Fruit fly (Drosophila melanogaster) whole organism, prepupa: Measurements from ENCODE around the gene Chd64.

ENCODE experiments used
- CG10631 ChIP-seq: fragments of 200-800 bp; sonication (Bioruptor generic); optimal IDR thresholded peaks from 2 replicates; lab custom pipeline; 2016; ENCODE audit warnings: missing biosample characterization, missing genetic modification characterization
- CG10669 ChIP-seq: fragments of 200-800 bp; sonication (Bioruptor generic); optimal IDR thresholded peaks from 3 replicates; lab custom pipeline; 2018; ENCODE audit warnings: missing biosample characterization, mild to moderate bottlenecking, missing genetic modification characterization, moderate library complexity
- CG11762 ChIP-seq: fragments of 200-800 bp; sonication (Bioruptor generic); optimal IDR thresholded peaks from 3 replicates; lab custom pipeline; 2016; ENCODE audit warnings: missing biosample characterization, missing genetic modification characterization; ENCODE audit not compliant: insufficient read depth
- CG11902 ChIP-seq: fragments of 200-800 bp; sonication (Bioruptor generic); optimal IDR thresholded peaks from 3 replicates; lab custom pipeline; 2016; ENCODE audit warnings: missing biosample characterization, missing genetic modification characterization
- CG15336 ChIP-seq: fragments of 200-800 bp; sonication (Bioruptor generic); IDR thresholded peaks from 2 replicates; pipeline ENCODE4 v1.3.6; 2022; ENCODE audit warnings: missing biosample characterization, missing genetic modification characterization
- CG1621 ChIP-seq: fragments of 200-800 bp; sonication (Bioruptor generic); optimal IDR thresholded peaks from 3 replicates; lab custom pipeline; 2018; ENCODE audit warnings: missing biosample characterization, mild to moderate bottlenecking, missing genetic modification characterization
- CG16779 ChIP-seq: fragments of 200-800 bp; sonication (Bioruptor generic); optimal IDR thresholded peaks from 3 replicates; lab custom pipeline; 2017; ENCODE audit warnings: missing biosample characterization, mild to moderate bottlenecking, missing genetic modification characterization
- CG3032 ChIP-seq: fragments of 200-800 bp; optimal IDR thresholded peaks from 2 replicates; lab custom pipeline; 2019; ENCODE audit warnings: missing biosample characterization, mild to moderate bottlenecking, missing genetic modification characterization, moderate library complexity
- CG31627 ChIP-seq: fragments of 200-800 bp; sonication (Bioruptor generic); optimal IDR thresholded peaks from 3 replicates; lab custom pipeline; 2016; ENCODE audit warnings: missing biosample characterization, missing genetic modification characterization
- CG34406 ChIP-seq: fragments of 200-800 bp; sonication (Bioruptor generic); optimal IDR thresholded peaks from 3 replicates; lab custom pipeline; 2016; ENCODE audit warnings: missing biosample characterization, missing genetic modification characterization
- CG3919 ChIP-seq: fragments of 200-800 bp; sonication (Bioruptor generic); optimal IDR thresholded peaks from 3 replicates; lab custom pipeline; 2016; ENCODE audit warnings: missing biosample characterization, missing genetic modification characterization
- CG4318 ChIP-seq: fragments of 200-800 bp; sonication (Bioruptor generic); optimal IDR thresholded peaks from 3 replicates; lab custom pipeline; 2017; ENCODE audit warnings: missing biosample characterization, mild to moderate bottlenecking, missing genetic modification characterization
- CG6163 ChIP-seq: fragments of 200-800 bp; sonication (Bioruptor generic); IDR thresholded peaks from 3 replicates; pipeline ENCODE4 v1.3.6; 2022; ENCODE audit warnings: missing biosample characterization, missing genetic modification characterization
- CG6276 ChIP-seq: fragments of 200-800 bp; sonication (Bioruptor generic); optimal IDR thresholded peaks from 2 replicates; lab custom pipeline; 2017; ENCODE audit warnings: missing biosample characterization, mild to moderate bottlenecking, missing genetic modification characterization
- CG6792 ChIP-seq: fragments of 200-800 bp; sonication (Bioruptor generic); optimal IDR thresholded peaks from 3 replicates; lab custom pipeline; 2016; ENCODE audit warnings: missing biosample characterization, missing genetic modification characterization
- CG6854 ChIP-seq: fragments of 200-800 bp; sonication (Bioruptor generic); optimal IDR thresholded peaks from 2 replicates; lab custom pipeline; 2017; ENCODE audit warnings: missing biosample characterization, mild to moderate bottlenecking, missing genetic modification characterization
- CG7368 ChIP-seq: fragments of 200-800 bp; sonication (Bioruptor generic); optimal IDR thresholded peaks from 3 replicates; lab custom pipeline; 2016; ENCODE audit warnings: missing biosample characterization, missing genetic modification characterization
- CG8119 ChIP-seq: fragments of 200-800 bp; sonication (Bioruptor generic); IDR thresholded peaks from 3 replicates; pipeline ENCODE4 v1.3.6; 2022; ENCODE audit warnings: missing biosample characterization, missing genetic modification characterization
- CG8632 ChIP-seq: fragments of 200-800 bp; sonication (Bioruptor generic); optimal IDR thresholded peaks from 3 replicates; lab custom pipeline; 2016; ENCODE audit warnings: missing biosample characterization, missing genetic modification characterization
- CG9139 ChIP-seq: fragments of 200-800 bp; sonication (Bioruptor generic); optimal IDR thresholded peaks from 3 replicates; lab custom pipeline; 2017; ENCODE audit warnings: missing biosample characterization, mild to moderate bottlenecking, missing genetic modification characterization
- Eip75B ChIP-seq: fragments of 200-800 bp; sonication (Bioruptor generic); optimal IDR thresholded peaks from 3 replicates; lab custom pipeline; 2016; ENCODE audit warnings: missing biosample characterization, missing genetic modification characterization
- Eip78C ChIP-seq: fragments of 200-800 bp; sonication (Bioruptor generic); peaks from one replicate; lab custom pipeline; 2016; ENCODE audit warnings: missing biosample characterization, missing genetic modification characterization
- Eip93F ChIP-seq: fragments of 200-800 bp; sonication (Bioruptor generic); optimal IDR thresholded peaks from 2 replicates; lab custom pipeline; 2016; ENCODE audit warnings: missing biosample characterization, mild to moderate bottlenecking, missing genetic modification characterization
- Ets21C ChIP-seq: fragments of 200-800 bp; sonication (Bioruptor generic); optimal IDR thresholded peaks from 3 replicates; lab custom pipeline; 2016; ENCODE audit warnings: missing biosample characterization, missing genetic modification characterization
- Ets96B ChIP-seq: fragments of 200-800 bp; optimal IDR thresholded peaks from 2 replicates; lab custom pipeline; 2019; ENCODE audit warnings: missing biosample characterization, mild to moderate bottlenecking, missing genetic modification characterization, moderate library complexity
- Gug ChIP-seq: fragments of 200-800 bp; sonication (Bioruptor generic); IDR thresholded peaks from 2 replicates; pipeline ENCODE4 v1.3.6; 2022; ENCODE audit warnings: missing biosample characterization, missing genetic modification characterization
- Hr38 ChIP-seq: sonication (Bioruptor generic); optimal IDR thresholded peaks from 2 replicates; lab custom pipeline; 2016; ENCODE audit warnings: missing biosample characterization, missing genetic modification characterization
- Hr39 ChIP-seq: fragments of 200-800 bp; sonication (Bioruptor generic); optimal IDR thresholded peaks from 2 replicates; lab custom pipeline; 2016; ENCODE audit warnings: missing biosample characterization, missing genetic modification characterization
- Hr4 ChIP-seq: fragments of 200-800 bp; sonication (Bioruptor generic); optimal IDR thresholded peaks from 3 replicates; lab custom pipeline; 2016; ENCODE audit warnings: missing biosample characterization, missing genetic modification characterization
- Met ChIP-seq: fragments of 200-800 bp; sonication (Bioruptor generic); optimal IDR thresholded peaks from 3 replicates; lab custom pipeline; 2016; ENCODE audit warnings: missing biosample characterization, missing genetic modification characterization
- OdsH ChIP-seq: fragments of 200-800 bp; sonication (Bioruptor generic); optimal IDR thresholded peaks from 3 replicates; lab custom pipeline; 2016; ENCODE audit warnings: missing biosample characterization, missing genetic modification characterization
- Smox ChIP-seq: fragments of 200-800 bp; sonication (Bioruptor generic); optimal IDR thresholded peaks from 3 replicates; lab custom pipeline; 2016; ENCODE audit warnings: missing biosample characterization, missing genetic modification characterization
- Sox102F ChIP-seq: fragments of 200-800 bp; sonication (Bioruptor generic); optimal IDR thresholded peaks from 2 replicates; lab custom pipeline; 2016; ENCODE audit warnings: missing biosample characterization, mild to moderate bottlenecking, missing genetic modification characterization
- Sox14 ChIP-seq: fragments of 200-800 bp; sonication (Bioruptor generic); optimal IDR thresholded peaks from 3 replicates; lab custom pipeline; 2016; ENCODE audit warnings: missing biosample characterization, missing genetic modification characterization
- Sox15 ChIP-seq: fragments of 200-800 bp; sonication (Bioruptor generic); optimal IDR thresholded peaks from 3 replicates; lab custom pipeline; 2016; ENCODE audit warnings: missing biosample characterization, missing genetic modification characterization
- achi ChIP-seq: fragments of 200-800 bp; sonication (Bioruptor generic); optimal IDR thresholded peaks from 3 replicates; lab custom pipeline; 2016; ENCODE audit warnings: missing biosample characterization, missing genetic modification characterization
- acj6 ChIP-seq: fragments of 200-800 bp; sonication (Bioruptor generic); optimal IDR thresholded peaks from 3 replicates; lab custom pipeline; 2016; ENCODE audit warnings: missing biosample characterization, missing genetic modification characterization
- cyc ChIP-seq: fragments of 200-800 bp; sonication (Bioruptor generic); optimal IDR thresholded peaks from 3 replicates; lab custom pipeline; 2016; ENCODE audit warnings: missing biosample characterization, missing genetic modification characterization
- dsx ChIP-seq: fragments of 200-800 bp; optimal IDR thresholded peaks from 3 replicates; lab custom pipeline; 2019; ENCODE audit warnings: missing biosample characterization, mild to moderate bottlenecking, missing genetic modification characterization, moderate library complexity; ENCODE audit not compliant: poor library complexity, severe bottlenecking
- eg ChIP-seq: fragments of 200-800 bp; sonication (Bioruptor generic); IDR thresholded peaks from 3 replicates; pipeline ENCODE4 v1.3.6; 2022; ENCODE audit warnings: missing biosample characterization, missing genetic modification characterization
- fd59A ChIP-seq: fragments of 200-800 bp; sonication (Bioruptor generic); optimal IDR thresholded peaks from 2 replicates; lab custom pipeline; 2017; ENCODE audit warnings: missing biosample characterization, mild to moderate bottlenecking, missing genetic modification characterization, missing genetic modification reagents
- fd85E ChIP-seq: fragments of 200-800 bp; sonication (Bioruptor generic); optimal IDR thresholded peaks from 3 replicates; lab custom pipeline; 2016; ENCODE audit warnings: missing biosample characterization, missing genetic modification characterization
- fkh ChIP-seq: fragments of 200-800 bp; sonication (Bioruptor generic); optimal IDR thresholded peaks from 3 replicates; lab custom pipeline; 2017; ENCODE audit warnings: missing biosample characterization, mild to moderate bottlenecking, missing genetic modification characterization, moderate library complexity
- lz ChIP-seq: fragments of 200-800 bp; sonication (Bioruptor generic); optimal IDR thresholded peaks from 3 replicates; lab custom pipeline; 2016; ENCODE audit warnings: missing biosample characterization, missing genetic modification characterization
- net ChIP-seq: fragments of 200-800 bp; sonication (Bioruptor generic); optimal IDR thresholded peaks from 3 replicates; lab custom pipeline; 2016; ENCODE audit warnings: missing biosample characterization, missing genetic modification characterization
- pdm3 ChIP-seq: fragments of 200-800 bp; sonication (Bioruptor generic); optimal IDR thresholded peaks from 3 replicates; lab custom pipeline; 2016; ENCODE audit warnings: missing biosample characterization, missing genetic modification characterization
- salr ChIP-seq, 2 experiments: fragments of 200-800 bp; sonication (Bioruptor generic); optimal IDR thresholded peaks; 3 replicates each; lab custom pipeline; 2016 to 2018; ENCODE audit warnings: missing biosample characterization in 2 of 2, missing genetic modification characterization in 2 of 2, mild to moderate bottlenecking in 1 of 2
- spab ChIP-seq: fragments of 200-800 bp; sonication (Bioruptor generic); optimal IDR thresholded peaks from 2 replicates; lab custom pipeline; 2017; ENCODE audit warnings: missing biosample characterization, mild to moderate bottlenecking, missing genetic modification characterization, missing genetic modification reagents
- ss ChIP-seq, 2 experiments: fragments of 200-800 bp; sonication (Bioruptor generic); optimal IDR thresholded peaks; 2 replicates in 1 of 2; 3 replicates in 1 of 2; lab custom pipeline; 2017 to 2018; ENCODE audit warnings: mild to moderate bottlenecking in 2 of 2, missing biosample characterization in 2 of 2, missing genetic modification characterization in 2 of 2, moderate library complexity in 1 of 2
- svp ChIP-seq: fragments of 200-800 bp; sonication (Bioruptor generic); peaks from one replicate; lab custom pipeline; 2016; ENCODE audit warnings: missing biosample characterization, missing genetic modification characterization
- topi ChIP-seq: fragments of 200-800 bp; sonication (Bioruptor generic); optimal IDR thresholded peaks from 3 replicates; lab custom pipeline; 2016; ENCODE audit warnings: missing biosample characterization, missing genetic modification characterization
- vri ChIP-seq: fragments of 200-800 bp; sonication (Bioruptor generic); optimal IDR thresholded peaks from 3 replicates; lab custom pipeline; 2016; ENCODE audit warnings: missing biosample characterization, mild to moderate bottlenecking, missing genetic modification characterization

Gene Chd64

dm6 chr3L:4158361-4158760, 36.2 kb upstream of the Chd64 start:
- TF ChIP-seq fd85E = peak; percentile 18
- TF ChIP-seq topi = peak; percentile 70
- peak; percentile 41 for TF ChIP-seq CG4318 (GFP tag; lab: Kevin White, UChicago)
- peak; percentile 29 for TF ChIP-seq Hr4 (GFP tag; lab: Kevin White, UChicago)
- peak; percentile 91 for TF ChIP-seq Eip78C (GFP tag; lab: Kevin White, UChicago)
- TF ChIP-seq Ets21C = peak; percentile 1
- peak; percentile 46 for TF ChIP-seq pdm3 (GFP tag; lab: Kevin White, UChicago)
- peak; percentile 57 for TF ChIP-seq lz (GFP tag; lab: Kevin White, UChicago)
- TF ChIP-seq Sox14 = peak; percentile 51
- peak; percentile 40; the same call in 2 of the 3 replicates for TF ChIP-seq eg (GFP tag; lab: Robert Waterston, UW)
- 0 out of 3 replicates have a peak, but pooled peaks have one; percentile 34 for TF ChIP-seq CG8119 (GFP tag; lab: Robert Waterston, UW)
- peak; percentile 67 for TF ChIP-seq acj6 (GFP tag; lab: Kevin White, UChicago)
- peak; percentile 11 for TF ChIP-seq CG16779 (tag; lab: Kevin White, UChicago)
- TF ChIP-seq fkh (GFP tag; lab: Kevin White, UChicago) = no peak
- TF ChIP-seq salr (GFP tag; optimal IDR thresholded peaks at IDR 0.05; lab: Kevin White, UChicago) = peak in 1 of 2 experiments; percentile 63
- peak; percentile 63 for TF ChIP-seq cyc (GFP tag; lab: Kevin White, UChicago)
- peak; percentile 65 for TF ChIP-seq Met (GFP tag; lab: Kevin White, UChicago)
- TF ChIP-seq Eip93F (GFP tag; lab: Kevin White, UChicago) = no peak
- peak; percentile 67 for TF ChIP-seq CG34406 (GFP tag; lab: Kevin White, UChicago)
- TF ChIP-seq CG7368 (GFP tag; lab: Kevin White, UChicago) = peak; percentile 45
- TF ChIP-seq CG3919 = peak; percentile 73
- peak; percentile 77 for TF ChIP-seq CG6163
- TF ChIP-seq CG11762 (GFP tag; lab: Kevin White, UChicago) = peak; percentile 44
- peak; percentile 36 for TF ChIP-seq vri (GFP tag; lab: Kevin White, UChicago)
- TF ChIP-seq achi (GFP tag; lab: Kevin White, UChicago) = peak; percentile 67
- peak; percentile 78 for TF ChIP-seq svp
- peak; percentile 72 for TF ChIP-seq spab (GFP tag; lab: Kevin White, UChicago)
- TF ChIP-seq Sox102F (GFP tag; lab: Kevin White, UChicago) = peak; percentile 50
- TF ChIP-seq fd59A (GFP tag; lab: Kevin White, UChicago) = peak; percentile 62
- TF ChIP-seq Sox15 (GFP tag; lab: Kevin White, UChicago) = peak; percentile 35
- TF ChIP-seq Ets96B (tag; lab: Kevin White, UChicago) = peak; percentile 78
- TF ChIP-seq ss (GFP tag; optimal IDR thresholded peaks at IDR 0.05; lab: Kevin White, UChicago) = peak; percentile 62 to 68
- peak; percentile 63 for TF ChIP-seq dsx (GFP tag; lab: Kevin White, UChicago)
- peak; percentile 48 for TF ChIP-seq CG6792 (GFP tag; lab: Kevin White, UChicago)
- peak; percentile 48 for TF ChIP-seq Smox (GFP tag; lab: Kevin White, UChicago)
- TF ChIP-seq Eip75B (GFP tag; lab: Kevin White, UChicago) = peak; percentile 61
- peak; percentile 54 for TF ChIP-seq Hr39
- peak; percentile 28 for TF ChIP-seq CG6854
- peak; percentile 68 for TF ChIP-seq CG1621 (tag; lab: Kevin White, UChicago)
- TF ChIP-seq CG10631 (GFP tag; lab: Kevin White, UChicago) = peak; percentile 67
- TF ChIP-seq Gug (GFP tag; lab: Robert Waterston, UW) = 0 out of 2 replicates have a peak, but pooled peaks have one; percentile 35
- peak; percentile 36 for TF ChIP-seq net (GFP tag; lab: Kevin White, UChicago)
- peak; percentile 65 for TF ChIP-seq OdsH (GFP tag; lab: Kevin White, UChicago)
- peak; percentile 60 for TF ChIP-seq CG8632 (GFP tag; lab: Kevin White, UChicago)
- TF ChIP-seq CG6276 (GFP tag; lab: Kevin White, UChicago) = no peak
- peak; percentile 75 for TF ChIP-seq CG3032 (tag; lab: Kevin White, UChicago)
- TF ChIP-seq CG15336 = no peak; the same call in 1 of the 2 replicates
- TF ChIP-seq CG9139 (GFP tag; lab: Kevin White, UChicago) = peak; percentile 52
- no peak for TF ChIP-seq Hr38
- TF ChIP-seq CG31627 (GFP tag; lab: Kevin White, UChicago) = peak; percentile 28
- peak; percentile 67 for TF ChIP-seq CG10669 (GFP tag; lab: Kevin White, UChicago)
- TF ChIP-seq CG11902 = peak; percentile 38
